Worm (Caenorhabditis elegans) whole organism, L2 larva: Measurements from ENCODE around the gene srh-125.
"Not testable (repeated sequence)": the region's sequence is repeated elsewhere in the genome, so short reads cannot be mapped to it uniquely, and the experiment has no call there.

Experiments
- C34F6.9 ChIP-seq: fragments of 150-350 bp; optimal IDR thresholded peaks from 2 replicates; lab custom pipeline; 2014; ENCODE audit warnings: missing biosample characterization, missing genetic modification characterization
- F13H6.1 ChIP-seq: sonication (generic microtip); optimal IDR thresholded peaks from 2 replicates; lab custom pipeline; 2016; ENCODE audit warnings: missing genetic modification characterization, missing compliant biosample characterization
- R02D3.7 ChIP-seq: fragments of 150-350 bp; optimal IDR thresholded peaks from 2 replicates; lab custom pipeline; 2014; ENCODE audit warnings: missing biosample characterization, missing genetic modification characterization
- ZK546.5 ChIP-seq: sonication (generic microtip); optimal IDR thresholded peaks from 2 replicates; lab custom pipeline; 2017; ENCODE audit warnings: missing biosample characterization, missing genetic modification characterization
- alr-1 ChIP-seq: fragments of 150-350 bp; optimal IDR thresholded peaks from 2 replicates; lab custom pipeline; 2014; ENCODE audit warnings: missing biosample characterization, missing genetic modification characterization
- aly-2 ChIP-seq: fragments of 150-350 bp; optimal IDR thresholded peaks from 2 replicates; lab custom pipeline; 2014; ENCODE audit warnings: missing biosample characterization, missing genetic modification characterization
- ama-1 ChIP-seq: fragments of 150-350 bp; optimal IDR thresholded peaks from 2 replicates; lab custom pipeline; 2018; ENCODE audit warnings: inconsistent platforms
- blmp-1 ChIP-seq: sonication (generic microtip); optimal IDR thresholded peaks from 2 replicates; lab custom pipeline; 2017; ENCODE audit warnings: missing genetic modification characterization, mild to moderate bottlenecking, missing compliant biosample characterization, antibody characterized with exemption, moderate library complexity; ENCODE audit not compliant: insufficient read depth
- ceh-16 ChIP-seq: fragments of 150-350 bp; optimal IDR thresholded peaks from 2 replicates; lab custom pipeline; 2014; ENCODE audit warnings: missing biosample characterization, missing genetic modification characterization
- ceh-82 ChIP-seq: fragments of 150-350 bp; optimal IDR thresholded peaks from 2 replicates; lab custom pipeline; 2014; ENCODE audit warnings: missing biosample characterization, missing genetic modification characterization
- crh-2 ChIP-seq: sonication (generic microtip); optimal IDR thresholded peaks from 2 replicates; lab custom pipeline; 2017; ENCODE audit warnings: missing biosample characterization, missing genetic modification characterization
- elt-1 ChIP-seq: fragments of 150-350 bp; optimal IDR thresholded peaks from 2 replicates; lab custom pipeline; 2014; ENCODE audit warnings: missing biosample characterization, missing genetic modification characterization
- elt-3 ChIP-seq: sonication (generic microtip); optimal IDR thresholded peaks from 2 replicates; lab custom pipeline; 2017; ENCODE audit warnings: missing biosample characterization, missing genetic modification characterization
- fos-1 ChIP-seq: fragments of 150-350 bp; optimal IDR thresholded peaks from 2 replicates; lab custom pipeline; 2014; ENCODE audit warnings: missing biosample characterization, missing genetic modification characterization
- gmeb-1 ChIP-seq: fragments of 150-350 bp; optimal IDR thresholded peaks from 2 replicates; lab custom pipeline; 2014; ENCODE audit warnings: missing biosample characterization, missing genetic modification characterization
- lin-11 ChIP-seq: fragments of 150-350 bp; sonication (generic microtip); optimal IDR thresholded peaks from 2 replicates; lab custom pipeline; 2014; ENCODE audit warnings: missing biosample characterization, missing genetic modification characterization, inconsistent platforms, mixed read lengths
- lin-39 ChIP-seq: fragments of 150-350 bp; optimal IDR thresholded peaks from 2 replicates; lab custom pipeline; 2014; ENCODE audit warnings: missing biosample characterization, missing genetic modification reagents, missing genetic modification characterization
- lsy-2 ChIP-seq, 2 experiments: fragments of 150-350 bp in 1 of 2; sonication (generic microtip) in 1 of 2; optimal IDR thresholded peaks; 2 replicates each; lab custom pipeline; 2014 to 2017; ENCODE audit warnings: missing biosample characterization in 2 of 2, missing genetic modification characterization in 2 of 2
- mab-5 ChIP-seq: fragments of 150-350 bp; optimal IDR thresholded peaks from 2 replicates; lab custom pipeline; 2014; ENCODE audit warnings: missing biosample characterization, missing genetic modification characterization
- mbf-1 ChIP-seq: sonication (generic microtip); optimal IDR thresholded peaks from 2 replicates; lab custom pipeline; 2017; ENCODE audit warnings: missing biosample characterization, missing genetic modification characterization
- mdl-1 ChIP-seq, 2 experiments: fragments of 150-350 bp in 1 of 2; sonication (generic microtip) in 1 of 2; optimal IDR thresholded peaks; 2 replicates each; lab custom pipeline; 2017; ENCODE audit warnings: missing biosample characterization in 2 of 2, missing genetic modification characterization in 2 of 2
- nhr-10 ChIP-seq: sonication (generic microtip); optimal IDR thresholded peaks from 2 replicates; lab custom pipeline; 2017; ENCODE audit warnings: missing biosample characterization, missing genetic modification characterization
- nhr-11 ChIP-seq: fragments of 150-350 bp; optimal IDR thresholded peaks from 2 replicates; lab custom pipeline; 2014; ENCODE audit warnings: missing biosample characterization, missing genetic modification characterization
- nhr-12 ChIP-seq: fragments of 150-350 bp; optimal IDR thresholded peaks from 2 replicates; lab custom pipeline; 2014; ENCODE audit warnings: missing biosample characterization, missing genetic modification characterization
- nhr-129 ChIP-seq: fragments of 150-350 bp; optimal IDR thresholded peaks from 2 replicates; lab custom pipeline; 2014; ENCODE audit warnings: missing biosample characterization, missing genetic modification characterization
- nhr-21 ChIP-seq: fragments of 150-350 bp; optimal IDR thresholded peaks from 2 replicates; lab custom pipeline; 2014; ENCODE audit warnings: missing biosample characterization, missing genetic modification characterization
- nhr-23 ChIP-seq: fragments of 150-350 bp; optimal IDR thresholded peaks from 2 replicates; lab custom pipeline; 2014; ENCODE audit warnings: missing biosample characterization, missing genetic modification reagents, missing genetic modification characterization
- nhr-237 ChIP-seq: fragments of 150-350 bp; optimal IDR thresholded peaks from 2 replicates; lab custom pipeline; 2014; ENCODE audit warnings: missing biosample characterization, missing genetic modification characterization
- nhr-25 ChIP-seq: fragments of 150-350 bp; sonication (generic microtip); optimal IDR thresholded peaks from 3 replicates; lab custom pipeline; 2014; ENCODE audit warnings: missing biosample characterization, missing genetic modification characterization
- nhr-6 ChIP-seq: fragments of 150-350 bp; optimal IDR thresholded peaks from 2 replicates; lab custom pipeline; 2014; ENCODE audit warnings: missing biosample characterization, missing genetic modification characterization
- nhr-77 ChIP-seq: fragments of 150-350 bp; optimal IDR thresholded peaks from 2 replicates; lab custom pipeline; 2014; ENCODE audit warnings: missing biosample characterization, missing genetic modification characterization
- sem-4 ChIP-seq: fragments of 150-350 bp; optimal IDR thresholded peaks from 2 replicates; lab custom pipeline; 2014; ENCODE audit warnings: missing biosample characterization, missing genetic modification reagents, missing genetic modification characterization
- skn-1 ChIP-seq: sonication (generic microtip); optimal IDR thresholded peaks from 2 replicates; lab custom pipeline; 2017; ENCODE audit warnings: missing biosample characterization, missing genetic modification characterization
- sma-3 ChIP-seq: sonication (generic microtip); optimal IDR thresholded peaks from 2 replicates; lab custom pipeline; 2016; ENCODE audit warnings: missing genetic modification reagents, missing genetic modification characterization, missing compliant biosample characterization
- sma-9 ChIP-seq, 2 experiments: fragments of 150-350 bp in 1 of 2; sonication (generic microtip) in 1 of 2; optimal IDR thresholded peaks; 2 replicates each; lab custom pipeline; 2014 to 2016; ENCODE audit warnings: missing genetic modification characterization in 2 of 2, mild to moderate bottlenecking in 1 of 2, missing biosample characterization in 1 of 2, missing compliant biosample characterization in 1 of 2, missing genetic modification reagents in 1 of 2, moderate library complexity in 1 of 2
- snpc-4 ChIP-seq: fragments of 150-350 bp; optimal IDR thresholded peaks from 2 replicates; lab custom pipeline; 2014; ENCODE audit warnings: missing biosample characterization, missing genetic modification characterization
- unc-39 ChIP-seq: fragments of 150-350 bp; optimal IDR thresholded peaks from 2 replicates; lab custom pipeline; 2014; ENCODE audit warnings: missing biosample characterization, missing genetic modification characterization
- unc-55 ChIP-seq: fragments of 150-350 bp; sonication (generic microtip); optimal IDR thresholded peaks from 3 replicates; lab custom pipeline; 2014; ENCODE audit warnings: missing biosample characterization, missing genetic modification reagents, missing genetic modification characterization
- unc-62 ChIP-seq: fragments of 150-350 bp; optimal IDR thresholded peaks from 2 replicates; lab custom pipeline; 2014; ENCODE audit warnings: missing biosample characterization, missing genetic modification reagents, missing genetic modification characterization
- zag-1 ChIP-seq: fragments of 150-350 bp; optimal IDR thresholded peaks from 2 replicates; lab custom pipeline; 2014; ENCODE audit warnings: missing biosample characterization, missing genetic modification characterization
- ztf-1 ChIP-seq: fragments of 200-800 bp; sonication (Bioruptor generic); conservative IDR thresholded peaks from 2 replicates; pipeline ENCODE4 v1.3.6; 2022; ENCODE audit warnings: missing genetic modification characterization, missing compliant biosample characterization
- ztf-11 ChIP-seq: sonication (generic microtip); optimal IDR thresholded peaks from 2 replicates; lab custom pipeline; 2017; ENCODE audit warnings: missing biosample characterization, missing genetic modification characterization
- ztf-4 ChIP-seq: fragments of 150-350 bp; optimal IDR thresholded peaks from 2 replicates; lab custom pipeline; 2014; ENCODE audit warnings: missing biosample characterization, missing genetic modification characterization

The srh-125 gene

DNA sequence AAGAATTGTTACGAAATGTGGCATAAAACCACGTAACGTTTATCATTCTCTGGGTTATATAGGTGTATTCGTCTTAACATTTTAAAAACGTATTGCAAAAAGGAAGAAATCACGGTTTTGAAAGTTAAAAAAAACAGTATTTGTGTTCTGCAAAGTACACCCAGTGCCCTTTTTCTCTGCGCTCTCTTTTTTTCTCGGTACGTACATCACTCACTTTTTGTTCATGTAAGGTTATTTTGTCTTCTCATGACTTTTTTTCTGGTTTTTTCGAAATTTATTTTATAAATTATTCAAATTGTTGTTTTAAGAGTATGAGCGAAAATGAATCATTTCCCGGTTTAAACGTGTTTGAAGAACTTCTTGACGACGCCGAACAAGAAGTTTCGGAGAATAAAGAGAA, 29.7 kb downstream of the srh-125 start, which contains the start of gene F25E5.5:
Gene F25E5.5, plus strand, starts transcription at position 301 of the 400 bp plus-strand sequence.
- TF ChIP-seq snpc-4 (tag; lab: Kevin White, UChicago): no peak
- TF ChIP-seq unc-55 (GFP tag; lab: Kevin White, UChicago): no peak
- TF ChIP-seq sma-9 (GFP tag; optimal IDR thresholded peaks at IDR 0.05; lab: Kevin White, UChicago): no peak
- no peak for TF ChIP-seq sma-9 (tag; optimal IDR thresholded peaks at IDR 0.05; lab: Kevin White, UChicago)
- no peak for TF ChIP-seq nhr-11 (tag; lab: Kevin White, UChicago)
- no peak for TF ChIP-seq skn-1 (tag; lab: Kevin White, UChicago)
- TF ChIP-seq blmp-1 (tag; lab: Kevin White, UChicago): no peak
- no peak for TF ChIP-seq lin-39 (tag; lab: Kevin White, UChicago)

DNA sequence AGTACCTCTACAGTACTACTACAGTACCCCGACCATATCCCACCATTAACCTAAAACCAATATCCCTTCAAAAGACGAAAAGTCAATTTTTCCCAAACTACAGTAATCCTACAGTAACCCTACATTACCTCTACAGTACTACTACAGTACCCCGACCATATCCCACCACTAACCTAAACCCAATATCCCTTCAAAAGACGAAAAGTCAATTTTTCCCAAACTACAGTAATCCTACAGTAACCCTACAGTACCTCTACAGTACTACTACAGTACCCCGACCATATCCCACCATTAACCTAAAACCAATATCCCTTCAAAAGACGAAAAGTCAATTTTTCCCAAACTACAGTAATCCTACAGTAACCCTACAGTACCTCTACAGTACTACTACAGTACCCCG, 32.3 kb downstream of the srh-125 start, which contains the start of gene nhr-141:
Gene nhr-141, plus strand, starts transcription at position 331 of the 400 bp plus-strand sequence.
- not testable (repeated sequence) for TF ChIP-seq nhr-10, sem-4, mab-5 (tag; lab: Kevin White, UChicago)

DNA sequence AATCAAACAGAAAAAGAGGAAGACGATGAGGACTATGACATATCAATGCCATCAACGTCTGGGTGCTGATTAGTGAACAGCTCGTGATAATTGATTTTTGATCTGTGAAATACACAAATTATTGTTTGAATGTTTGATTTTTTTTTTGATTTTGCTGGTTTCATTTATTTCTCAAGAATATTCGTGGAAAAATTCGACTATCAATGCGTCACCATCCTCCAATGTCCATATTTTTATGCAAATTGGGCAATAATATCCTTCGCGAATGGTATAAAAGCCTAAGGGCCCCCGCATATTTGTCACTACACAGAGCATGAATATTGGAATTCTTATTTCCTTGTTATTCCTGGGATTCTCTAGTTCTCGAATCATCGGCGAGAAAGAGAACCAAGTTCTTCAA, 36.9 kb downstream of the srh-125 start, which contains the start of gene try-13:
Gene try-13, plus strand, starts transcription at position 301 of the 400 bp plus-strand sequence.
- TF ChIP-seq nhr-11 (tag; lab: Kevin White, UChicago): no peak
- no peak for TF ChIP-seq elt-1
- TF ChIP-seq lin-11 (tag; lab: Kevin White, UChicago): no peak
- TF ChIP-seq mdl-1 (tag; optimal IDR thresholded peaks at IDR 0.05; lab: Kevin White, UChicago): no peak
- TF ChIP-seq nhr-237 (tag; lab: Kevin White, UChicago): no peak
- no peak for TF ChIP-seq nhr-23 (tag; lab: Kevin White, UChicago)
- no peak for TF ChIP-seq skn-1 (tag; lab: Kevin White, UChicago)

DNA sequence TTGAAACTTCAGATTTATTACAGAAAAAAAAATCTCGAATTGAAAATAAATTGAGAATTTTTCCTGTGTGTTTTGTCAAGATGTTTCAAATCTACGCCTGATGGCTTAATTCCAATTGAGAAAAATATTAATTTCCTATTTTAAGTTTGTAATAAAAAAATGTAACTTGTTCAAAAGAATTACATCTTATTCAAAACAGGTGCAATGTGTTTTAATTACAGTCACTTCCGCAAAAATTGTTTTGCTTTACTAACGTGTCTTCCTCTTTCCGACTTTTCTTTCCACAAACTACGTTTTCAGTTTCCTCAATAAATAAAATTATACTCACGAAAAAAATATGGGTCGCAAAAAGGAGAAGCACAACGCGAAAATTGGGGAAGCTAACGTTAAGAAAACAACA, 38.7 kb downstream of the srh-125 start, which contains the start of gene F25E5.16:
Gene F25E5.16, plus strand, starts transcription at position 301 of the 400 bp plus-strand sequence.
- TF ChIP-seq F13H6.1 (tag; lab: Kevin White, UChicago): no peak
- no peak for TF ChIP-seq aly-2 (tag; lab: Kevin White, UChicago)
- no peak for TF ChIP-seq crh-2

DNA sequence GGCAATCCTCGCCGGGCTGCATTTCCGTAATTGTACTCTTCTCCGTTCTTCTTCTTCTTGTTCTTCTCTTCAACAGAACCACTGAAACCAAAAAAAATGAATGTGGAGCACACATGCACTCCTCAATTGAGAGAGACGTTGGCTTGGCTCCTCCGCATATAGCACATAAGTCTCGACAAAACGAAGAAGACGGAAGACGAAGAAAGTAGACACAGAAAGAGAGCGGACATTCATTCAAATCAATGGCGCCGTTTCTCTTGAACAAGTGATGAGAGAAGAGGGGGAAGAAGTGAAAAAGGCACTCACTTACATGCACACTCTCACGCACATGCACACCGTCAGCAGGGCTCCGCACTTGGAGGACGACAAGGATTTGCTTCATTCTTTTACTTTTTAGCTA, 39.1 kb downstream of the srh-125 start, which contains the start of gene F25E5.9:
Gene F25E5.9, minus strand, starts transcription at position 382 of the 400 bp plus-strand sequence.
- TF ChIP-seq fos-1 (tag; lab: Kevin White, UChicago) (no peak), ama-1 (peak; percentile 51), nhr-12 (tag; lab: Kevin White, UChicago) (no peak), elt-3 (tag; lab: Kevin White, UChicago) (no peak), nhr-21 (tag; lab: Kevin White, UChicago) (no peak), ztf-4 (tag; lab: Kevin White, UChicago) (no peak), mbf-1 (tag; lab: Kevin White, UChicago) (no peak), R02D3.7 (tag; lab: Kevin White, UChicago) (no peak), nhr-25 (tag; lab: Kevin White, UChicago) (no peak), aly-2 (tag; lab: Kevin White, UChicago) (no peak), nhr-77 (no peak), lin-39 (tag; lab: Kevin White, UChicago) (no peak), C34F6.9 (tag; lab: Kevin White, UChicago) (peak; percentile 65), F13H6.1 (tag; lab: Kevin White, UChicago) (peak; percentile 1), nhr-23 (tag; lab: Kevin White, UChicago) (no peak), mdl-1 (tag; optimal IDR thresholded peaks at IDR 0.05; lab: Kevin White, UChicago) (peak in 1 of 2 experiments; percentile 43), sem-4 (tag; lab: Kevin White, UChicago) (peak; percentile 62), sma-3 (GFP tag; lab: Kevin White, UChicago) (no peak), blmp-1 (tag; lab: Kevin White, UChicago) (no peak), sma-9 (GFP tag; optimal IDR thresholded peaks at IDR 0.05; lab: Kevin White, UChicago) (no peak), sma-9 (tag; optimal IDR thresholded peaks at IDR 0.05; lab: Kevin White, UChicago) (no peak), ztf-11 (tag; lab: Kevin White, UChicago) (no peak), ceh-82 (tag; lab: Kevin White, UChicago) (no peak), gmeb-1 (tag; lab: Kevin White, UChicago) (no peak), lsy-2 (tag; optimal IDR thresholded peaks at IDR 0.05; lab: Kevin White, UChicago) (peak in 1 of 2 experiments; percentile 34), nhr-11 (tag; lab: Kevin White, UChicago) (no peak), unc-55 (GFP tag; lab: Kevin White, UChicago) (peak; percentile 70), unc-62 (GFP tag; lab: Kevin White, UChicago) (no peak), zag-1 (tag; lab: Kevin White, UChicago) (no peak), lin-11 (tag; lab: Kevin White, UChicago) (no peak), alr-1 (no peak), ztf-1 (GFP tag; lab: Robert Waterston, UW) (no peak), ceh-16 (no peak), skn-1 (tag; lab: Kevin White, UChicago) (no peak), nhr-129 (tag; lab: Kevin White, UChicago) (peak; percentile 18), unc-39 (tag; lab: Kevin White, UChicago) (no peak), mab-5 (tag; lab: Kevin White, UChicago) (no peak), ZK546.5 (tag; lab: Kevin White, UChicago) (no peak), nhr-10 (tag; lab: Kevin White, UChicago) (no peak), nhr-6 (tag; lab: Kevin White, UChicago) (no peak)
